Worm (Caenorhabditis elegans) whole organism, L1 larva: ENCODE measurements around the gene egl-6.

Source experiments
- C04F5.9 ChIP-seq: sonication (generic microtip); optimal IDR thresholded peaks from 2 replicates; lab custom pipeline; 2016; ENCODE audit warnings: missing genetic modification characterization, missing compliant biosample characterization
- F16B12.6 ChIP-seq: fragments of 150-350 bp; optimal IDR thresholded peaks from 2 replicates; lab custom pipeline; 2014; ENCODE audit warnings: missing biosample characterization, missing genetic modification characterization
- blmp-1 ChIP-seq: fragments of 150-350 bp; optimal IDR thresholded peaks from 2 replicates; lab custom pipeline; 2014; ENCODE audit warnings: missing biosample characterization, missing genetic modification characterization
- ceh-8 ChIP-seq: fragments of 200-800 bp; sonication (Bioruptor generic); optimal IDR thresholded peaks from 2 replicates; lab custom pipeline; 2018; ENCODE audit warnings: mild to moderate bottlenecking, missing genetic modification characterization, moderate library complexity, missing compliant biosample characterization
- ceh-82 ChIP-seq, 3 experiments: fragments of 150-350 bp in 1 of 3; sonication (generic microtip) in 2 of 3; optimal IDR thresholded peaks; 2 replicates each; lab custom pipeline; 2014 to 2017; ENCODE audit warnings: missing biosample characterization in 3 of 3, missing genetic modification characterization in 3 of 3
- ceh-90 ChIP-seq: sonication (generic microtip); optimal IDR thresholded peaks from 2 replicates; lab custom pipeline; 2016; ENCODE audit warnings: missing genetic modification characterization, missing compliant biosample characterization
- dsc-1 ChIP-seq: sonication (generic microtip); optimal IDR thresholded peaks from 2 replicates; lab custom pipeline; 2016; ENCODE audit warnings: mild to moderate bottlenecking, missing genetic modification characterization, missing compliant biosample characterization
- efl-1 ChIP-seq, 4 experiments: fragments of 150-350 bp; optimal IDR thresholded peaks in 3 of 4; peaks in 1 of 4; 1 replicate in 1 of 4; 2 replicates in 3 of 4; lab custom pipeline; 2014; ENCODE audit warnings: missing biosample characterization in 2 of 4, missing genetic modification characterization in 2 of 4, missing genetic modification reagents in 2 of 4
- egl-27 ChIP-seq, 2 experiments: fragments of 150-350 bp in 1 of 2; sonication (generic microtip); optimal IDR thresholded peaks; 3 replicates each; lab custom pipeline; 2017 to 2018; ENCODE audit warnings: missing biosample characterization in 2 of 2, missing genetic modification characterization in 2 of 2, missing genetic modification reagents in 2 of 2
- elt-3 ChIP-seq, 6 experiments: fragments of 150-350 bp in 1 of 6; sonication (generic microtip); optimal IDR thresholded peaks; 2 replicates each; lab custom pipeline; 2017 to 2018; ENCODE audit warnings: missing biosample characterization in 6 of 6, missing genetic modification characterization in 6 of 6, inconsistent platforms in 1 of 6
- fkh-4 ChIP-seq: sonication (generic microtip); optimal IDR thresholded peaks from 2 replicates; lab custom pipeline; 2016; ENCODE audit warnings: missing compliant biosample characterization, missing genetic modification characterization, borderline replicate concordance
- fkh-8 ChIP-seq: sonication (generic microtip); optimal IDR thresholded peaks from 2 replicates; lab custom pipeline; 2016; ENCODE audit warnings: mild to moderate bottlenecking, missing genetic modification characterization, missing compliant biosample characterization
- fos-1 ChIP-seq: fragments of 150-350 bp; optimal IDR thresholded peaks from 2 replicates; lab custom pipeline; 2014; ENCODE audit warnings: missing biosample characterization, missing genetic modification characterization
- hlh-17 ChIP-seq: fragments of 200-800 bp; sonication (Bioruptor generic); optimal IDR thresholded peaks from 2 replicates; lab custom pipeline; 2018; ENCODE audit warnings: missing genetic modification characterization, mild to moderate bottlenecking, missing compliant biosample characterization, moderate library complexity, borderline replicate concordance
- hlh-4 ChIP-seq: sonication (generic microtip); optimal IDR thresholded peaks from 2 replicates; lab custom pipeline; 2016; ENCODE audit warnings: mild to moderate bottlenecking, missing genetic modification characterization, missing compliant biosample characterization
- hpl-2 ChIP-seq: fragments of 150-350 bp; optimal IDR thresholded peaks from 2 replicates; lab custom pipeline; 2014; ENCODE audit warnings: missing biosample characterization, missing genetic modification reagents, missing genetic modification characterization
- isw-1 ChIP-seq: fragments of 200-800 bp; sonication (Bioruptor generic); IDR thresholded peaks from 2 replicates; pipeline ENCODE4 v1.3.6; 2022; ENCODE audit warnings: missing genetic modification characterization, missing compliant biosample characterization
- lin-14 ChIP-seq: fragments of 200-800 bp; sonication (Bioruptor generic); optimal IDR thresholded peaks from 2 replicates; lab custom pipeline; 2018; ENCODE audit warnings: mild to moderate bottlenecking, missing genetic modification characterization, moderate library complexity, missing compliant biosample characterization
- lin-39 ChIP-seq: fragments of 150-350 bp; optimal IDR thresholded peaks from 2 replicates; lab custom pipeline; 2014; ENCODE audit warnings: missing biosample characterization, missing genetic modification reagents, missing genetic modification characterization
- lsy-2 ChIP-seq, 2 experiments: fragments of 150-350 bp; optimal IDR thresholded peaks; 2 replicates each; lab custom pipeline; 2014; ENCODE audit warnings: missing biosample characterization in 2 of 2, missing genetic modification characterization in 2 of 2
- mab-9 ChIP-seq: fragments of 200-800 bp; sonication (Bioruptor generic); IDR thresholded peaks from 2 replicates; pipeline ENCODE4 v1.3.6; 2022; ENCODE audit warnings: missing genetic modification reagents, missing genetic modification characterization, missing compliant biosample characterization
- mdl-1 ChIP-seq, 2 experiments: fragments of 150-350 bp; optimal IDR thresholded peaks; 2 replicates each; lab custom pipeline; 2014 to 2017; ENCODE audit warnings: missing biosample characterization in 2 of 2, missing genetic modification characterization in 2 of 2, inconsistent platforms in 1 of 2
- mef-2 ChIP-seq: fragments of 150-350 bp; optimal IDR thresholded peaks from 2 replicates; lab custom pipeline; 2014; ENCODE audit warnings: missing biosample characterization, missing genetic modification characterization
- nhr-12 ChIP-seq: sonication (generic microtip); optimal IDR thresholded peaks from 2 replicates; lab custom pipeline; 2017; ENCODE audit warnings: missing biosample characterization, missing genetic modification characterization
- pag-3 ChIP-seq: sonication (generic microtip); optimal IDR thresholded peaks from 2 replicates; lab custom pipeline; 2017; ENCODE audit warnings: missing genetic modification characterization, mild to moderate bottlenecking, missing compliant biosample characterization, antibody characterized with exemption, borderline replicate concordance; ENCODE audit not compliant: insufficient read depth
- snpc-4 ChIP-seq: fragments of 150-350 bp; optimal IDR thresholded peaks from 2 replicates; lab custom pipeline; 2014; ENCODE audit warnings: missing biosample characterization, missing genetic modification characterization
- snu-23 ChIP-seq: sonication (generic microtip); optimal IDR thresholded peaks from 2 replicates; lab custom pipeline; 2016; ENCODE audit warnings: missing genetic modification characterization, missing compliant biosample characterization
- unc-62 ChIP-seq: fragments of 150-350 bp; optimal IDR thresholded peaks from 2 replicates; lab custom pipeline; 2014; ENCODE audit warnings: missing biosample characterization, missing genetic modification reagents, missing genetic modification characterization
- unc-98 ChIP-seq: fragments of 200-800 bp; sonication (Bioruptor generic); IDR thresholded peaks from 2 replicates; pipeline ENCODE4 v1.3.6; 2022; ENCODE audit warnings: missing genetic modification characterization, missing compliant biosample characterization
- vab-15 ChIP-seq: sonication (generic microtip); optimal IDR thresholded peaks from 2 replicates; lab custom pipeline; 2017; ENCODE audit warnings: missing genotype, mild to moderate bottlenecking, missing genetic modification characterization, missing compliant biosample characterization
- zag-1 ChIP-seq: fragments of 150-350 bp; optimal IDR thresholded peaks from 2 replicates; lab custom pipeline; 2014; ENCODE audit warnings: missing biosample characterization, missing genetic modification characterization

egl-6 gene

DNA sequence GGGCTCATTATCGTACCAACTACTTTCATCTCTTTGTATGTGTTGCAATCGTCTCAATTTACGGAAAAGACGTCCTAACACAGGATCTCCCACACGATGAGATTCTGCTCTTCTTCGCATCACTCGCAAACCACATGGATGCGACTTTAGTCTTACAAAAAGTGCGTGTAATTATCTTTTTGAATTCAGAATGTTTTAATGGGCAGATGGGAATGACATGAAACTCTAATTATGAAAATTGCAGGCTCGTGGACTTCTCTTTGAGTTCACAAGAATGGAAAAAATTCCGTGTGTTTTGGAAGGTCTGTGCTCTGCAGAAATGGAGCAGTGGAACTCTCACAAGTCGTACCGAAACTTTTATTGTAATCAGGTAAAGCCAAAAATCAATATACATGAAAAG, 29.4 kb upstream of the egl-6 start:
- TF ChIP-seq efl-1 (optimal IDR thresholded peaks at IDR 0.05; lab: Kevin White, UChicago): no peak
- TF ChIP-seq efl-1 (GFP tag; optimal IDR thresholded peaks at IDR 0.05 in 1 of 2; lab: Kevin White, UChicago): peak in 1 of 2 experiments; percentile 83
- no peak for TF ChIP-seq egl-27 (tag; optimal IDR thresholded peaks at IDR 0.05; lab: Kevin White, UChicago)

DNA sequence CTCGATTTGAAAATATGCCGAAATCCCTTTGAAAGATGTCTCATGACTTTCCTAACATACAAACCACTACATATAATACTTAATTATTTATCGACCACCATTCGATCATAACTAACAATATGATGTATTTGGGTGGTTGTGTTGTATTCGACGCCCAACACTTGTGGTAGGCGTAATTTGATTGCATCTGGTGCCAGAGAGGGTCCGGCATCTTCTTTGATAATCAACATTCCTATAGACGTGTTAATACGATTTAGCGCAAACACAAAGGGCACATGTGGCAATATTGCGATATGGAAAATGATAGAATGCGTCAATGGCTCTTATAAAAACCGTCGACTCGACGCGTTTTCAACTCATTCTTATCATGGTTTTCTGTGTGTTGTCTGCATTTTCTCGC, 27.0 kb upstream of the egl-6 start:
- TF ChIP-seq blmp-1 (tag; lab: Kevin White, UChicago): no peak
- peak; percentile 15 for TF ChIP-seq lin-14 (GFP tag; lab: Kevin White, UChicago)
- TF ChIP-seq, all 84 proteins: peak for 1

DNA sequence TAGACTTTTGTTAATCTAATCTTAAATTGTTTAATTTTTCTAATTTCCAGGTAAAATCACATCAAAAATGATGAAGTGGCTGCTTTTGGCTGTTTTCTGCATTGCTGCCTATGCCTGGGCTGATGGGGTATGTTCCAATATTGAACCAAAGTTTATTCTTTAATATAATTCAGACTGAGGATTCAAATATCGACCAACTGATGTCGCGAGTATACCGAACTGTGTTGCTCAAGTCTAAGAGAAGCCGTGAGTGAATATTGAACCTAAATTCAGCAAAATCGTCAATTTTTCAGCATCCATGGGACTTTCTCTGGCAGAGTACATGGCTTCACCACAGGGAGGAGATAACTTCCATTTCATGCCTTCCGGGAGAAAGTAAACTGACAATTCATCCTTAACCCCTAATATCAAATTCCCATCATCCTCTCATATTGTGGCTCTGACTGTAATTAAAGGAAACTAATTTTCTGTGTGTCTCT, 26.3 kb upstream of the egl-6 start, which contains the start of gene nlp-49:
TSS of gene nlp-49 (plus strand) at position 51 of the 479 bp plus-strand sequence.
- TF ChIP-seq ceh-82 (tag; optimal IDR thresholded peaks at IDR 0.05; lab: Kevin White, UChicago): no peak
- no peak for TF ChIP-seq zag-1
- TF ChIP-seq fos-1 (tag; lab: Kevin White, UChicago): no peak
- no peak for TF ChIP-seq F16B12.6 (tag; lab: Kevin White, UChicago)
- no peak for TF ChIP-seq lin-14 (GFP tag; lab: Kevin White, UChicago)
- TF ChIP-seq, all 84 proteins: peak for 0

DNA sequence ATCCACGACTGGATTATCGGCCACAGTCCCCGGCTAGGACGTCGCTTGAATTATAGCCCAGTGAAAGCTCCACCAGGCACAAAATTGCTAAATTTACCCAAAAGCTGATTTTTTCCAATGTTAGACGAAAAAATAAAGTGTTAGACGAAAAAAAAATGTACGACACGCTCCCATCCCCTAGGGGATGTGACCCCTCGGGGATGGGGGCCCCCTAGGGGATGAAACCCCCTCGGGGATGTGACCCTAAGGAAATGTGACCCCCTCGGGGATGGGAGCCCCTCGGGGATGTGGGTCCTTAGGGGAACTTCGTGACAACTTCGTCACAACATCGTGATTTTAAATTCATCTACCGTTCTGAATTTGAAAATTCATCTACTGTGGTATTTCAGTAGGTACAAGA, 25.2 kb upstream of the egl-6 start:
- TF ChIP-seq vab-15 (tag; lab: Kevin White, UChicago): no peak
- TF ChIP-seq unc-98 (GFP tag; lab: Robert Waterston, UW): no peak

DNA sequence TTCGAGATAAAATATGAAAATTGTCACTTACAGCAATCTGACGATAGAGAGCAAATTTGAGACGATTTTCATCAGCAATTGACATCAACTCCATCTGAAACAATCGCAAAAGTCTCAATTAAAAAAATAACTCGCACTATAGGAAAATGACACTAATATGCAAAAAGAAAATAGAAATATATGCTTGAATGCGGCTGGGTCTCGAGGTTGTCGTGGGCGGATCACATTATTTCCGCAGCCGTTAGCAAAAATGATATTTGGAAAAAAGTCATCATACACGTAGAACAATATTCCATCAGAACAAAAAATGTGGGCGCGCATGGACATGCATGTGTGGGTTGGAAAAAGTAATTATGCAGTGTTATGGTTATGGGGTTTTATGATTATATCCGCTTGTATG, 13.6 kb upstream of the egl-6 start, which contains the start of gene Y23B4A.1:
TSS of gene Y23B4A.1 (minus strand) at position 101 of the 400 bp plus-strand sequence.
- TF ChIP-seq C04F5.9 (tag; lab: Kevin White, UChicago): no peak
- no peak for TF ChIP-seq mef-2
- TF ChIP-seq fos-1 (tag; lab: Kevin White, UChicago): no peak
- no peak for TF ChIP-seq elt-3 (tag; optimal IDR thresholded peaks at IDR 0.05; lab: Kevin White, UChicago)
- TF ChIP-seq ceh-90 (tag; lab: Kevin White, UChicago): no peak
- TF ChIP-seq hpl-2 (GFP tag; lab: Kevin White, UChicago): no peak
- no peak for TF ChIP-seq lsy-2 (tag; optimal IDR thresholded peaks at IDR 0.05; lab: Kevin White, UChicago)
- no peak for TF ChIP-seq snpc-4 (tag; lab: Kevin White, UChicago)

DNA sequence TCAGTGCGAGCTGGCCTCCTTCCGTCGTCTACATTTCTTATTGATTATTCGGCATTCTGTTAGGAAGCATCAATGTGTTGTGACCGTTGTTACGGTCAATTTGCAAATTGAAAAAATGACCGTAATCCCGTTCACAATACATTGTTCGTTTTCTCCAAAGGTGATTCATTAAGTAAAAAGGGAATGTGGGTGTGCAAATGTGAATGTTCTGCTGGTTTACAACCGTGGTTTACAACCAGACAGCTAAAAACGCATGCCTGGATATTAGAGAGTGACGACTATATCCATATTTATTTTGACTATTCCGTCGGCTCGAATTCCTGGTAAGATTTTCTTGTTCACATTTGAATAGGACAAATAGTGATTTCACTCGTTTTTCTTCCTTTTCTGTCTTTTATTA, 11.8 kb upstream of the egl-6 start, which contains the start of gene capa-1:
TSS of gene capa-1 (plus strand) at position 301 of the 400 bp plus-strand sequence.
- no peak for TF ChIP-seq dsc-1 (tag; lab: Kevin White, UChicago)
- TF ChIP-seq fkh-8 (tag; lab: Kevin White, UChicago): peak; percentile 16
- TF ChIP-seq ceh-8 (GFP tag; lab: Kevin White, UChicago): no peak
- no peak for TF ChIP-seq egl-27 (tag; optimal IDR thresholded peaks at IDR 0.05; lab: Kevin White, UChicago)

DNA sequence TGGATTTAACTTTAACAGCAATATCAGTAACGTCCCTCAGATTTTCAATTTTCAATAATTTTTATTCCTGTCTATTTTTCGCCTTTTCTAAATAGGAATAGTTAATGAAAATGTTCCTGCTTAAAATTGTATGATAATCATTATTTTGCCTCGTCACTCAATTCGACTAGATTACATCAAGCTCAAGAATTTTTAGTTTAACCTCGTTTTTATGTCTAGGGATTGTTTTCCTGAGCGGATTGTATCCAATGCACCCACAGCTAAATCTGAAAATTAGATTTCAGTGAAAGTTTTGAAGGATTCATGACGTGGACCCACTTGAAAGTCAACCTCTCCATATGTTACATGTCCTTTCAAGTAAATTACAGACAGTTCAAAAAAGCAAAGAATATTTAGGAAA, 7.2 kb upstream of the egl-6 start:
- TF ChIP-seq hlh-17 (GFP tag; lab: Kevin White, UChicago) (no peak), fos-1 (tag; lab: Kevin White, UChicago) (no peak), snu-23 (GFP tag; lab: Kevin White, UChicago) (no peak), ceh-90 (tag; lab: Kevin White, UChicago) (no peak), fkh-4 (tag; lab: Kevin White, UChicago) (no peak), mdl-1 (tag; optimal IDR thresholded peaks at IDR 0.05; lab: Kevin White, UChicago) (no peak), nhr-12 (tag; lab: Kevin White, UChicago) (no peak), C04F5.9 (tag; lab: Kevin White, UChicago) (no peak), mab-9 (no peak), unc-62 (GFP tag; lab: Kevin White, UChicago) (no peak), pag-3 (no peak), isw-1 (GFP tag; lab: Robert Waterston, UW) (no peak), hlh-4 (tag; lab: Kevin White, UChicago) (no peak), lin-39 (tag; lab: Kevin White, UChicago) (no peak)
